Worm (Caenorhabditis elegans): ENCODE data around the gene C47E8.1.

Gene C47E8.1

ce11 chrV:14707958-14708357 is 42.1 kb downstream of the C47E8.1 start, which contains the start of gene R08A2.9:
R08A2.9 (plus strand) TSS chrV:14708258.
- TF ChIP-seq nhr-11 (tag; optimal IDR thresholded peaks at IDR 0.05): no peak
- no peak for TF ChIP-seq K02D7.2 (tag; optimal IDR thresholded peaks at IDR 0.05)
- no peak for TF ChIP-seq unc-42 (tag; optimal IDR thresholded peaks at IDR 0.05)
- no peak for TF ChIP-seq sox-2 (GFP tag; IDR thresholded peaks at IDR 0.05)
- no peak for TF ChIP-seq unc-86 (tag; optimal IDR thresholded peaks at IDR 0.05)
- no peak for TF ChIP-seq pag-3 (tag; optimal IDR thresholded peaks at IDR 0.05; ENCODE audit: borderline replicate concordance)
- TF ChIP-seq eyg-1 (tag; optimal IDR thresholded peaks at IDR 0.05): no peak
- TF ChIP-seq lin-11 (tag; optimal IDR thresholded peaks at IDR 0.05): no peak

ce11 chrV:14711077-14711476 is 45.2 kb downstream of the C47E8.1 start, which contains the start of gene ssp-33:
ssp-33 (plus strand) TSS chrV:14711377.
- TF ChIP-seq ceh-19 (GFP tag; optimal IDR thresholded peaks at IDR 0.05) (no peak), ceh-24 (tag; optimal IDR thresholded peaks at IDR 0.05) (no peak), dve-1 (tag; optimal IDR thresholded peaks at IDR 0.05) (no peak), ztf-16 (tag; optimal IDR thresholded peaks at IDR 0.05) (no peak), ceh-9 (tag; optimal IDR thresholded peaks at IDR 0.05) (no peak), ttx-3 (tag; optimal IDR thresholded peaks at IDR 0.05) (no peak), K09A11.1 (tag; optimal IDR thresholded peaks at IDR 0.05; ENCODE audit: insufficient read depth) (no peak), hlh-30 (tag; optimal IDR thresholded peaks at IDR 0.05; ENCODE audit: insufficient read depth) (no peak), ceh-48 (tag; optimal IDR thresholded peaks at IDR 0.05) (no peak), ceh-31 (tag; optimal IDR thresholded peaks at IDR 0.05) (no peak), dmd-4 (tag; optimal IDR thresholded peaks at IDR 0.05; ENCODE audit: borderline replicate concordance) (no peak), gmeb-2 (tag; optimal IDR thresholded peaks at IDR 0.05) (no peak), ceh-2 (tag; optimal IDR thresholded peaks at IDR 0.05) (no peak), ceh-14 (tag; optimal IDR thresholded peaks at IDR 0.05) (no peak), tbx-2 (tag; optimal IDR thresholded peaks at IDR 0.05) (no peak), T23F11.4 (GFP tag; optimal IDR thresholded peaks at IDR 0.05) (no peak), fax-1 (tag; optimal IDR thresholded peaks at IDR 0.05) (no peak)

- TF ChIP-seq mec-3 (tag; optimal IDR thresholded peaks at IDR 0.05; ENCODE audit: borderline replicate concordance) (no peak), ttx-3 (tag; optimal IDR thresholded peaks at IDR 0.05) (no peak), K02D7.2 (tag; optimal IDR thresholded peaks at IDR 0.05) (no peak), dve-1 (tag; optimal IDR thresholded peaks at IDR 0.05) (no peak)
These were observed 46.5 kb downstream of the C47E8.1 start, which contains the start of gene R08A2.5 for ce11 chrV:14712316-14712715. R08A2.5 (plus strand) TSS chrV:14712616.

DNA sequence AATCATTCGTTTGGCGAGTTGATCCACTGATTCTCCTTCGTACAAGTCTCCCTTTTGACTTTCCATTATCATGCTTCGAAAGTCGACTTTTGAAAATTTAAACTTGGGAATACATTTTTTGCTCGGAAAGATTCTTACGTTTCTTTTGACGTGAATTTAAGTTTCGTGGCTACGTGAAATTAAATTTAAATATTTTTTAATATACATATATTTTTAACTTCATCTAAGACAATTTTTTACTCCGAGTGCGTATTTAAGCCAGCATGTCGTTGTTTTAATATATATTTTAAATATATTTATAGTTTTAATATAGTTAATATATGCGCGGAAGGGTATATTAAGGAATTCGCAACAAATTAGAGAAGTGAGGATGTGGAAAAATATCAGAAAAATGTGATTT is 49.8 kb downstream of the C47E8.1 start, which contains the start of gene R08A2.2:
R08A2.2 (minus strand) TSS at position 101 of the 400 bp plus-strand sequence.
- TF ChIP-seq tbx-7 (tag; optimal IDR thresholded peaks at IDR 0.05) (no peak), hlh-15 (tag; optimal IDR thresholded peaks at IDR 0.05) (no peak), pag-3 (tag; optimal IDR thresholded peaks at IDR 0.05; ENCODE audit: borderline replicate concordance) (no peak), hlh-8 (tag; optimal IDR thresholded peaks at IDR 0.05) (no peak), ttx-3 (tag; optimal IDR thresholded peaks at IDR 0.05) (no peak), unc-55 (GFP tag; optimal IDR thresholded peaks at IDR 0.05) (no peak), ceh-14 (tag; optimal IDR thresholded peaks at IDR 0.05) (no peak), fkh-6 (tag; optimal IDR thresholded peaks at IDR 0.05) (no peak), syd-9 (tag; optimal IDR thresholded peaks at IDR 0.05) (no peak), ceh-30 (tag; optimal IDR thresholded peaks at IDR 0.05) (no peak), K02D7.2 (tag; optimal IDR thresholded peaks at IDR 0.05) (no peak), K09A11.1 (tag; optimal IDR thresholded peaks at IDR 0.05; ENCODE audit: insufficient read depth) (no peak)

ce11 chrV:14716114-14716513 is 50.3 kb downstream of the C47E8.1 start, which contains the start of gene fbxa-147:
fbxa-147 (plus strand) TSS chrV:14716499.
- TF ChIP-seq ztf-16 (tag; optimal IDR thresholded peaks at IDR 0.05) (no peak), pros-1 (tag; optimal IDR thresholded peaks at IDR 0.05) (no peak), hlh-8 (tag; optimal IDR thresholded peaks at IDR 0.05) (no peak), T23F11.4 (GFP tag; optimal IDR thresholded peaks at IDR 0.05) (no peak), tbx-7 (tag; optimal IDR thresholded peaks at IDR 0.05) (no peak), npax-4 (tag; optimal IDR thresholded peaks at IDR 0.05) (no peak), ceh-22 (tag; optimal IDR thresholded peaks at IDR 0.05) (no peak), nfya-1 (tag; optimal IDR thresholded peaks at IDR 0.05) (no peak), madf-2 (tag; optimal IDR thresholded peaks at IDR 0.05) (no peak), fkh-10 (GFP tag; optimal IDR thresholded peaks at IDR 0.05) (no peak), ama-1 (optimal IDR thresholded peaks at IDR 0.05) (no peak), ceh-48 (tag; optimal IDR thresholded peaks at IDR 0.05) (no peak), fax-1 (tag; optimal IDR thresholded peaks at IDR 0.05) (no peak), nhr-11 (tag; optimal IDR thresholded peaks at IDR 0.05) (no peak), rnt-1 (tag; optimal IDR thresholded peaks at IDR 0.05) (no peak), ceh-30 (tag; optimal IDR thresholded peaks at IDR 0.05) (no peak), ceh-9 (tag; optimal IDR thresholded peaks at IDR 0.05) (no peak), K02D7.2 (tag; optimal IDR thresholded peaks at IDR 0.05) (no peak)
